Fruit fly (Drosophila melanogaster) whole organism, embryonic: ENCODE data around the gene CG8993.

Experiments used
- B-H2 ChIP-seq: fragments of 200-800 bp; sonication (Bioruptor generic); optimal IDR thresholded peaks from 2 replicates; lab custom pipeline; 2018; ENCODE audit warnings: missing biosample characterization, mild to moderate bottlenecking, missing genetic modification characterization
- CG1024 ChIP-seq: fragments of 200-800 bp; sonication (Bioruptor generic); IDR thresholded peaks from 2 replicates; pipeline ENCODE4 v1.3.6; 2022; ENCODE audit warnings: missing biosample characterization, missing genetic modification characterization
- CG11456 ChIP-seq: fragments of 200-800 bp; sonication (Bioruptor generic); IDR thresholded peaks from 3 replicates; pipeline ENCODE4 v1.3.6; 2022; ENCODE audit warnings: missing biosample characterization, missing genetic modification characterization
- CG13424 ChIP-seq: fragments of 200-800 bp; sonication (Bioruptor generic); optimal IDR thresholded peaks from 2 replicates; lab custom pipeline; 2019; ENCODE audit warnings: missing biosample characterization, mild to moderate bottlenecking, missing genetic modification characterization, moderate library complexity
- CG13775 ChIP-seq: fragments of 200-800 bp; sonication (Bioruptor generic); optimal IDR thresholded peaks from 3 replicates; lab custom pipeline; 2017; ENCODE audit warnings: missing biosample characterization, mild to moderate bottlenecking, missing genetic modification characterization
- CG1529 ChIP-seq: fragments of 200-800 bp; sonication (Bioruptor generic); optimal IDR thresholded peaks from 3 replicates; lab custom pipeline; 2018; ENCODE audit warnings: missing biosample characterization, missing genetic modification characterization
- CG16863 ChIP-seq: fragments of 200-800 bp; sonication (Bioruptor generic); optimal IDR thresholded peaks from 3 replicates; lab custom pipeline; 2016; ENCODE audit warnings: missing biosample characterization, missing genetic modification characterization
- CG17186 ChIP-seq: fragments of 200-800 bp; sonication (Bioruptor generic); optimal IDR thresholded peaks from 3 replicates; lab custom pipeline; 2017; ENCODE audit warnings: missing biosample characterization, missing genetic modification reagents, missing genetic modification characterization
- CG1832 ChIP-seq: fragments of 200-800 bp; sonication (Bioruptor generic); optimal IDR thresholded peaks from 2 replicates; lab custom pipeline; 2017; ENCODE audit warnings: missing biosample characterization, mild to moderate bottlenecking, missing genetic modification characterization, inconsistent platforms
- CG18619 ChIP-seq: fragments of 200-800 bp; sonication (Bioruptor generic); optimal IDR thresholded peaks from 3 replicates; lab custom pipeline; 2017; ENCODE audit warnings: missing biosample characterization, mild to moderate bottlenecking, missing genetic modification characterization
- CG2116 ChIP-seq: fragments of 200-800 bp; sonication (Bioruptor generic); optimal IDR thresholded peaks from 3 replicates; lab custom pipeline; 2018; ENCODE audit warnings: missing biosample characterization, mild to moderate bottlenecking, missing genetic modification characterization
- CG30431 ChIP-seq: fragments of 200-800 bp; sonication (Bioruptor generic); optimal IDR thresholded peaks from 2 replicates; lab custom pipeline; 2017; ENCODE audit warnings: missing biosample characterization, missing genetic modification characterization
- CG31224 ChIP-seq: fragments of 200-800 bp; sonication (Bioruptor generic); IDR thresholded peaks from 2 replicates; pipeline ENCODE4 v1.3.6; 2022; ENCODE audit warnings: missing biosample characterization, missing genetic modification characterization
- CG3407 ChIP-seq: fragments of 200-800 bp; sonication (Bioruptor generic); optimal IDR thresholded peaks from 2 replicates; lab custom pipeline; 2018; ENCODE audit warnings: missing biosample characterization, mild to moderate bottlenecking, missing genetic modification characterization
- CG4424 ChIP-seq: fragments of 200-800 bp; sonication (Bioruptor generic); optimal IDR thresholded peaks from 3 replicates; lab custom pipeline; 2016; ENCODE audit warnings: missing biosample characterization, missing genetic modification characterization
- CG8359 ChIP-seq: fragments of 200-800 bp; sonication (Bioruptor generic); optimal IDR thresholded peaks from 2 replicates; lab custom pipeline; 2017; ENCODE audit warnings: missing biosample characterization, mild to moderate bottlenecking, missing genetic modification characterization, borderline replicate concordance
- CHES-1-like ChIP-seq: fragments of 200-800 bp; sonication (Bioruptor generic); optimal IDR thresholded peaks from 2 replicates; lab custom pipeline; 2016; ENCODE audit warnings: missing biosample characterization, missing genetic modification characterization
- CrebB ChIP-seq: fragments of 200-800 bp; sonication (Bioruptor generic); optimal IDR thresholded peaks from 3 replicates; lab custom pipeline; 2018; ENCODE audit warnings: missing biosample characterization, mild to moderate bottlenecking, missing genetic modification characterization
- Ets97D ChIP-seq: fragments of 200-800 bp; sonication (Bioruptor generic); optimal IDR thresholded peaks from 3 replicates; lab custom pipeline; 2016; ENCODE audit warnings: missing biosample characterization, missing genetic modification characterization
- H2.0 ChIP-seq: fragments of 200-800 bp; sonication (Bioruptor generic); IDR thresholded peaks from 2 replicates; pipeline ENCODE4 v1.3.6; 2022; ENCODE audit warnings: missing biosample characterization, missing genetic modification characterization
- HLH3B ChIP-seq: fragments of 200-800 bp; sonication (Bioruptor generic); IDR thresholded peaks from 2 replicates; pipeline ENCODE4 v1.3.6; 2022; ENCODE audit warnings: missing biosample characterization, missing genetic modification characterization
- Hey ChIP-seq: fragments of 200-800 bp; sonication (Bioruptor generic); optimal IDR thresholded peaks from 3 replicates; lab custom pipeline; 2018; ENCODE audit warnings: missing biosample characterization, mild to moderate bottlenecking, missing genetic modification characterization
- Kr ChIP-seq: fragments of 200-800 bp; sonication (Bioruptor generic); optimal IDR thresholded peaks from 2 replicates; lab custom pipeline; 2017; ENCODE audit warnings: missing biosample characterization, mild to moderate bottlenecking, missing genetic modification characterization
- NfI ChIP-seq: fragments of 200-800 bp; sonication (Bioruptor generic); optimal IDR thresholded peaks from 3 replicates; lab custom pipeline; 2018; ENCODE audit warnings: missing biosample characterization, mild to moderate bottlenecking, missing genetic modification characterization, moderate library complexity
- Oaz ChIP-seq: fragments of 200-800 bp; sonication (Bioruptor generic); IDR thresholded peaks from 2 replicates; pipeline ENCODE4 v1.3.6; 2022; ENCODE audit warnings: missing biosample characterization, missing genetic modification characterization
- PHDP ChIP-seq: fragments of 200-800 bp; sonication (Bioruptor generic); optimal IDR thresholded peaks from 3 replicates; lab custom pipeline; 2018; ENCODE audit warnings: missing biosample characterization, mild to moderate bottlenecking, missing genetic modification characterization, moderate library complexity
- Pdp1 ChIP-seq, 2 experiments: fragments of 200-800 bp; sonication (Bioruptor generic); optimal IDR thresholded peaks; 3 replicates each; lab custom pipeline; 2016; ENCODE audit warnings: missing biosample characterization in 2 of 2, missing genetic modification characterization in 2 of 2, mild to moderate bottlenecking in 1 of 2, moderate library complexity in 1 of 2
- Scr ChIP-seq: fragments of 200-800 bp; sonication (Bioruptor generic); IDR thresholded peaks from 2 replicates; pipeline ENCODE4 v1.3.6; 2022; ENCODE audit warnings: missing biosample characterization, missing genetic modification characterization; ENCODE audit not compliant: partially characterized antibody
- Sin3A ChIP-seq: fragments of >200 bp; optimal IDR thresholded peaks from 2 replicates; lab custom pipeline; 2018
- ash1 ChIP-seq: fragments of 200-800 bp; sonication (Bioruptor generic); optimal IDR thresholded peaks from 2 replicates; lab custom pipeline; 2018; ENCODE audit warnings: missing biosample characterization, mild to moderate bottlenecking, missing genetic modification characterization
- bcd ChIP-seq: fragments of 200-800 bp; sonication (Bioruptor generic); optimal IDR thresholded peaks from 2 replicates; lab custom pipeline; 2017; ENCODE audit warnings: missing biosample characterization, mild to moderate bottlenecking, missing genetic modification characterization
- br ChIP-seq: fragments of >200 bp; optimal IDR thresholded peaks from 2 replicates; lab custom pipeline; 2017
- cas ChIP-seq: fragments of 200-800 bp; sonication (Bioruptor generic); IDR thresholded peaks from 2 replicates; pipeline ENCODE4 v1.3.6; 2022; ENCODE audit warnings: missing biosample characterization, missing genetic modification characterization
- ci ChIP-seq: fragments of 200-800 bp; sonication (Bioruptor generic); IDR thresholded peaks from 3 replicates; pipeline ENCODE4 v1.3.6; 2022; ENCODE audit warnings: missing biosample characterization, missing genetic modification characterization
- croc ChIP-seq: fragments of 200-800 bp; sonication (Bioruptor generic); conservative IDR thresholded peaks from 3 replicates; pipeline ENCODE4 v1.3.6; 2022; ENCODE audit warnings: missing biosample characterization, missing genetic modification characterization
- danr ChIP-seq: fragments of 200-800 bp; sonication (Bioruptor generic); IDR thresholded peaks from 2 replicates; pipeline ENCODE4 v1.3.6; 2022; ENCODE audit warnings: missing biosample characterization, missing genetic modification characterization
- ems ChIP-seq: fragments of 200-800 bp; sonication (Bioruptor generic); optimal IDR thresholded peaks from 3 replicates; lab custom pipeline; 2016; ENCODE audit warnings: missing biosample characterization, missing genetic modification characterization
- exex ChIP-seq: fragments of 200-800 bp; sonication (Bioruptor generic); optimal IDR thresholded peaks from 4 replicates; lab custom pipeline; 2018; ENCODE audit warnings: missing biosample characterization, mild to moderate bottlenecking, missing genetic modification characterization, moderate library complexity
- fd102C ChIP-seq: fragments of 200-800 bp; sonication (Bioruptor generic); optimal IDR thresholded peaks from 2 replicates; lab custom pipeline; 2018; ENCODE audit warnings: missing biosample characterization, mild to moderate bottlenecking, missing genetic modification characterization, moderate library complexity
- fru ChIP-seq: fragments of >200 bp; optimal IDR thresholded peaks from 2 replicates; lab custom pipeline; 2017
- nerfin-2 ChIP-seq: fragments of 200-800 bp; sonication (Bioruptor generic); IDR thresholded peaks from 2 replicates; pipeline ENCODE4 v1.3.6; 2022; ENCODE audit warnings: missing biosample characterization, missing genetic modification characterization; ENCODE audit not compliant: partially characterized antibody
- pzg ChIP-seq: fragments of 200-800 bp; sonication (Bioruptor generic); optimal IDR thresholded peaks from 3 replicates; lab custom pipeline; 2018; ENCODE audit warnings: missing biosample characterization, mild to moderate bottlenecking, missing genetic modification characterization, moderate library complexity
- ranshi ChIP-seq: fragments of 200-800 bp; sonication (Bioruptor generic); IDR thresholded peaks from 2 replicates; pipeline ENCODE4 v1.3.6; 2022; ENCODE audit warnings: missing biosample characterization, missing genetic modification characterization
- sd ChIP-seq: fragments of 200-800 bp; sonication (Bioruptor generic); optimal IDR thresholded peaks from 3 replicates; lab custom pipeline; 2018; ENCODE audit warnings: missing biosample characterization, mild to moderate bottlenecking, missing genetic modification characterization, moderate library complexity
- sim ChIP-seq: fragments of 200-800 bp; sonication (Bioruptor generic); IDR thresholded peaks from 2 replicates; pipeline ENCODE4 v1.3.6; 2022; ENCODE audit warnings: missing biosample characterization, missing genetic modification characterization
- sob ChIP-seq: fragments of 200-800 bp; sonication (Bioruptor generic); IDR thresholded peaks from 2 replicates; pipeline ENCODE4 v1.3.6; 2022; ENCODE audit warnings: missing biosample characterization, missing genetic modification characterization
- sqz ChIP-seq: fragments of 200-800 bp; sonication (Bioruptor generic); optimal IDR thresholded peaks from 3 replicates; lab custom pipeline; 2018; ENCODE audit warnings: missing biosample characterization, mild to moderate bottlenecking, missing genetic modification characterization
- ssp ChIP-seq: fragments of 200-800 bp; sonication (Bioruptor generic); IDR thresholded peaks from 2 replicates; pipeline ENCODE4 v1.3.6; 2022; ENCODE audit warnings: missing biosample characterization, missing genetic modification characterization
- tup ChIP-seq: fragments of 200-800 bp; sonication (Bioruptor generic); optimal IDR thresholded peaks from 2 replicates; lab custom pipeline; 2016; ENCODE audit warnings: missing biosample characterization, mild to moderate bottlenecking, missing genetic modification characterization, moderate library complexity
- zen2 ChIP-seq: fragments of 200-800 bp; sonication (Bioruptor generic); IDR thresholded peaks from 3 replicates; pipeline ENCODE4 v1.3.6; 2022; ENCODE audit warnings: missing biosample characterization, missing genetic modification characterization; ENCODE audit not compliant: partially characterized antibody
- zf30C ChIP-seq: fragments of 200-800 bp; sonication (Bioruptor generic); optimal IDR thresholded peaks from 3 replicates; lab custom pipeline; 2018; ENCODE audit warnings: missing biosample characterization, mild to moderate bottlenecking, missing genetic modification characterization

Gene CG8993

dm6 chr3L:2373421-2374043, 1.5 kb downstream of the CG8993 start, which contains the start of the genes mRpL23 and CG9004 (continued):
- TF ChIP-seq CG3407 (GFP tag; lab: Kevin White, UChicago) (peak; percentile 97), Scr (GFP tag; lab: Robert Waterston, UW) (0 out of 2 replicates have a peak, but pooled peaks have one; percentile 20), nerfin-2 (no peak), croc (peak; percentile 99), danr (GFP tag; lab: Robert Waterston, UW) (peak; percentile 99), sim (GFP tag; lab: Robert Waterston, UW) (peak; percentile 98), pzg (GFP tag; lab: Kevin White, UChicago) (peak; percentile 76), fd102C (peak; percentile 83), CG1024 (GFP tag; lab: Robert Waterston, UW) (peak; percentile 97), CG8359 (peak; percentile 93), NfI (GFP tag; lab: Kevin White, UChicago) (peak; percentile 99), ci (peak; percentile 100), cas (GFP tag; lab: Robert Waterston, UW) (peak; percentile 99), Kr (GFP tag; lab: Kevin White, UChicago) (peak; percentile 44), fru (lab: Kevin White, UChicago) (no peak), CG4424 (peak; percentile 99), Oaz (GFP tag; lab: Robert Waterston, UW) (peak; percentile 99), CG18619 (GFP tag; lab: Kevin White, UChicago) (peak; percentile 99), Hey (peak; percentile 94), B-H2 (peak; percentile 99), CrebB (tag; lab: Kevin White, UChicago) (peak; percentile 99), Ets97D (GFP tag; lab: Kevin White, UChicago) (peak; percentile 97), ash1 (peak; percentile 92), PHDP (tag; lab: Kevin White, UChicago) (peak; percentile 99), CG11456 (peak; percentile 100), bcd (GFP tag; lab: Kevin White, UChicago) (peak; percentile 99), zf30C (peak; percentile 32), sqz (GFP tag; lab: Kevin White, UChicago) (peak; percentile 97), br (lab: Kevin White, UChicago) (no peak), CG1529 (GFP tag; lab: Kevin White, UChicago) (peak; percentile 97), CG31224 (GFP tag; lab: Robert Waterston, UW) (peak; percentile 98), CG30431 (GFP tag; lab: Kevin White, UChicago) (peak; percentile 99), CG16863 (peak; percentile 98), Pdp1 (GFP tag; optimal IDR thresholded peaks at IDR 0.05; lab: Kevin White, UChicago) (peak; percentile 98 to 99), H2.0 (GFP tag; lab: Robert Waterston, UW) (peak; percentile 100), CG17186 (GFP tag; lab: Kevin White, UChicago) (peak; percentile 96), zen2 (GFP tag; lab: Robert Waterston, UW) (no peak), CG13775 (GFP tag; lab: Kevin White, UChicago) (peak; percentile 99), exex (tag; lab: Kevin White, UChicago) (peak; percentile 92), HLH3B (GFP tag; lab: Robert Waterston, UW) (peak; percentile 100), ranshi (peak; percentile 100), sd (tag; lab: Kevin White, UChicago) (peak; percentile 95), CG2116 (GFP tag; lab: Kevin White, UChicago) (peak; percentile 91), CG13424 (tag; lab: Kevin White, UChicago) (peak; percentile 99), CHES-1-like (GFP tag; lab: Kevin White, UChicago) (peak; percentile 99), Sin3A (lab: Kevin White, UChicago) (peak; percentile 71), ssp (GFP tag; lab: Robert Waterston, UW) (peak; percentile 97), ems (GFP tag; lab: Kevin White, UChicago) (peak; percentile 99), sob (GFP tag; lab: Robert Waterston, UW) (peak; percentile 100), CG1832 (no peak), tup (GFP tag; lab: Kevin White, UChicago) (peak; percentile 98)
